Worm (Caenorhabditis elegans): Measurements from ENCODE around the gene gpx-5.

- no peak for TF ChIP-seq pqm-1 (tag; optimal IDR thresholded peaks at IDR 0.05)
- no peak for TF ChIP-seq elt-2 (tag; optimal IDR thresholded peaks at IDR 0.05)
- TF ChIP-seq ceh-22 (tag; optimal IDR thresholded peaks at IDR 0.05), result no peak
- no peak for TF ChIP-seq pha-4 (tag; optimal IDR thresholded peaks at IDR 0.05)
- no peak for TF ChIP-seq ama-1 (optimal IDR thresholded peaks at IDR 0.05)
These were observed 33.4 kb upstream of the gpx-5 start for ce11 chrX:9551112-9551511.

Measured in whole organism, late embryonic.